Fruit fly (Drosophila melanogaster) whole organism, wandering third instar larva: ENCODE measurements around the gene Eo.

ENCODE experiments used
- Abd-B ChIP-seq: fragments of >200 bp; optimal IDR thresholded peaks from 2 replicates; lab custom pipeline; 2017; ENCODE audit warnings: missing biosample characterization, missing genetic modification characterization
- Dif ChIP-seq: fragments of 200-275, 200-300 bp; sonication (Bioruptor generic); optimal IDR thresholded peaks from 2 replicates; lab custom pipeline; 2018; ENCODE audit warnings: missing biosample characterization, missing genetic modification characterization; ENCODE audit not compliant: partially characterized antibody
- Hr83 ChIP-seq: fragments of 200-300 bp; sonication (Bioruptor generic); optimal IDR thresholded peaks from 2 replicates; lab custom pipeline; 2016; ENCODE audit warnings: missing biosample characterization, mild to moderate bottlenecking, missing genetic modification characterization, moderate library complexity; ENCODE audit not compliant: poor library complexity, severe bottlenecking
- psq ChIP-seq: fragments of 200-800 bp; sonication (Bioruptor generic); optimal IDR thresholded peaks from 3 replicates; lab custom pipeline; 2017; ENCODE audit warnings: missing biosample characterization, mild to moderate bottlenecking, missing genetic modification characterization, moderate library complexity

DNA sequence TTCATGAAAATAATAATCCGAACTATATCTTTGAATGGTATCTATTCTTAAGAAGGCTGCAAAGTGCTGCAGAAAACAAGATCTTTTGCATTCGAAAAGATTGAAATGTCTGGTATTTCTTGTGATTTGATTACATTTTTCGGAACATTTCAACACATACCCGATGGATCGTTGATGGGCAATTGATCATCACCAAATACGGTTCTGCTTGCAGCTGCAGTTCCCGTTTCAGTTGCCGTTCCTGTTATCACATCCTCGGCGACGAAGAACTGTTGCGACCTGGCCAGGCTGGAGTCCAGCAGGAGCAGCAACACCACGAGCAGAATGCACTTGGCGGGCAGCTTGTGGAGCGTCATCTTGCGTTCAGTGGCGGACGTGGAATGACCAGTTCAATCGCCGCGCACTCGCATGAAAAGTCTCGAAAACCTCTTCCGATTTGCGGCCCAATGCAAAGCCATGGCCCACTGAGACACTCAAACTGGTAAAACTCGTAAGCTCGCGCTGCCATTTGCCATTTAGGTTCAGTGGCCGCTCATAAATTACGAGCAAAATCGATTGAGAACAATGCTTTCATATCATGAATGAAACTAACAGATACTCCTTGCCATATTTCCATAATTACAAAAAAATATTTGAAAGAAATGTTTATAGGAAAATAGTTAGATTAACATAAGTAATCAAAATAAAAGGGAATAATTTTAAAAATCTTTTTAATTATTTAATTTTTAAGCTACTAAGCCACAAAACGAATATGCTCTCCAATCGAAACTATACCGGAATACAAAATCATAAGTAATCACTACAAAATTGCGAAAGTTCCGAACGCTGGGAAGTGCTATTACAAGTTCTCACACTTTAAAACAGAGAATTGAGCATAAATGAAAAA lies 7.9 kb downstream of the Eo start, which contains the start of gene CG14406:
- TF ChIP-seq Abd-B (GFP tag; lab: Kevin White, UChicago) = no peak
- TF ChIP-seq Hr83 (GFP tag; lab: Kevin White, UChicago) = no peak
- TF ChIP-seq Dif (GFP tag; lab: Kevin White, UChicago) = no peak
- no peak for TF ChIP-seq psq
